Worm (Caenorhabditis elegans) whole organism, mixed stage, embryonic: Measurements from ENCODE around the gene R04F11.2.

ENCODE experiments used
- flh-1 ChIP-seq: fragments of 200-800 bp; sonication (Bioruptor generic); optimal IDR thresholded peaks from 2 replicates; lab custom pipeline; 2018; ENCODE audit warnings: mild to moderate bottlenecking, missing genetic modification characterization, moderate library complexity, missing compliant biosample characterization
- ham-2 ChIP-seq: fragments of 200-800 bp; sonication (Bioruptor generic); optimal IDR thresholded peaks from 2 replicates; lab custom pipeline; 2018; ENCODE audit warnings: mild to moderate bottlenecking, missing genetic modification characterization, missing compliant biosample characterization

DNA sequence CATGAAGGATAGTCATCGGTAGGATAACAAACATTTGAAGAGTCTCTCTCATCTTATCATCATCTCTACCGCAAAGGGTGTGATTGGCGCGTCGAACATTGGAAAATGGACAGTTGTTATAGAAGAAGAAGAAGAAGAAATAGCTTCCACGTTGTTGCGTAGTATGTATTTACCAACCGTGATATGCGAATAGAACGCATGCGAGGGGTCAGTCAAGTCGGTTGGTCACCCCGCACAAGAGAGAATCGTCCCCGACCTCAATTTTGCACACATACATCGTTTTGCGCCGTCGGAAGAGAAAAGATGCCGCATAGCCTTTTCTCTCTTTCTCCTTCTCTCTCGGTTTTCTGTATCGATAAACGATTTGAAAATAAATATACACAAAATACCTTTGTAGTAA, 23.2 kb upstream of the R04F11.2 start:
- TF ChIP-seq flh-1 (GFP tag; lab: Kevin White, UChicago) = no peak
- peak; percentile 30 for TF ChIP-seq ham-2
